Fruit fly (Drosophila melanogaster) whole organism, embryonic: ENCODE results near the gene Rbbp5.

Experiments used
- BEAF-32 ChIP-seq: fragments of 200-800 bp; sonication (Bioruptor generic); optimal IDR thresholded peaks from 3 replicates; lab custom pipeline; 2017; ENCODE audit warnings: missing biosample characterization, missing genetic modification characterization, mild to moderate bottlenecking, moderate library complexity, missing genetic modification reagents
- CG10267 ChIP-seq: fragments of 200-800 bp; sonication (Bioruptor generic); optimal IDR thresholded peaks from 2 replicates; lab custom pipeline; 2018; ENCODE audit warnings: missing biosample characterization, mild to moderate bottlenecking, missing genetic modification characterization, moderate library complexity
- CG10543 ChIP-seq: fragments of 200-800 bp; sonication (Bioruptor generic); optimal IDR thresholded peaks from 3 replicates; lab custom pipeline; 2017; ENCODE audit warnings: missing biosample characterization, mild to moderate bottlenecking, missing genetic modification characterization, moderate library complexity
- CG12769 ChIP-seq: fragments of 200-800 bp; sonication (Bioruptor generic); optimal IDR thresholded peaks from 2 replicates; lab custom pipeline; 2019; ENCODE audit warnings: missing biosample characterization, mild to moderate bottlenecking, missing genetic modification characterization, moderate library complexity
- CG15011 ChIP-seq: fragments of 200-800 bp; sonication (Bioruptor generic); optimal IDR thresholded peaks from 3 replicates; lab custom pipeline; 2018; ENCODE audit warnings: missing biosample characterization, mild to moderate bottlenecking, missing genetic modification characterization
- CG15514 ChIP-seq: fragments of 200-800 bp; sonication (Bioruptor generic); optimal IDR thresholded peaks from 3 replicates; lab custom pipeline; 2017; ENCODE audit warnings: missing biosample characterization, missing genetic modification characterization, mild to moderate bottlenecking, moderate library complexity, missing genetic modification reagents
- CG17612 ChIP-seq: fragments of 200-800 bp; sonication (Bioruptor generic); IDR thresholded peaks from 2 replicates; pipeline ENCODE4 v1.3.6; 2022; ENCODE audit warnings: missing biosample characterization, missing genetic modification characterization
- CG18599 ChIP-seq: fragments of 200-800 bp; sonication (Bioruptor generic); optimal IDR thresholded peaks from 3 replicates; lab custom pipeline; 2017; ENCODE audit warnings: missing biosample characterization, missing genetic modification characterization, mild to moderate bottlenecking, moderate library complexity, missing genetic modification reagents
- CG32772 ChIP-seq: fragments of 200-800 bp; sonication (Bioruptor generic); IDR thresholded peaks from 2 replicates; pipeline ENCODE4 v1.3.6; 2022; ENCODE audit warnings: missing biosample characterization, missing genetic modification characterization
- CG34376 ChIP-seq: fragments of 200-800 bp; sonication (Bioruptor generic); optimal IDR thresholded peaks from 2 replicates; lab custom pipeline; 2018; ENCODE audit warnings: missing biosample characterization, mild to moderate bottlenecking, missing genetic modification characterization
- CG4328 ChIP-seq: fragments of 200-800 bp; sonication (Bioruptor generic); optimal IDR thresholded peaks from 3 replicates; lab custom pipeline; 2017; ENCODE audit warnings: missing biosample characterization, missing genetic modification reagents, missing genetic modification characterization
- CG8089 ChIP-seq: fragments of 200-800 bp; sonication (Bioruptor generic); optimal IDR thresholded peaks from 3 replicates; lab custom pipeline; 2016; ENCODE audit warnings: missing biosample characterization, missing genetic modification characterization
- CG8290 ChIP-seq, 3 experiments: fragments of 200-800 bp; sonication (Bioruptor generic); optimal IDR thresholded peaks; 2 replicates each; lab custom pipeline; 2016 to 2019; ENCODE audit warnings: missing biosample characterization in 3 of 3, missing genetic modification characterization in 3 of 3, mild to moderate bottlenecking in 2 of 3, moderate library complexity in 1 of 3
- CrebB ChIP-seq: fragments of 200-800 bp; sonication (Bioruptor generic); optimal IDR thresholded peaks from 3 replicates; lab custom pipeline; 2018; ENCODE audit warnings: missing biosample characterization, mild to moderate bottlenecking, missing genetic modification characterization
- Deaf1 ChIP-seq: fragments of 200-800 bp; optimal IDR thresholded peaks from 3 replicates; lab custom pipeline; 2019; ENCODE audit warnings: missing biosample characterization, mild to moderate bottlenecking, missing genetic modification characterization, moderate library complexity
- E2f2 ChIP-seq: fragments of 200-800 bp; sonication (Bioruptor generic); IDR thresholded peaks from 2 replicates; pipeline ENCODE4 v1.3.6; 2022; ENCODE audit warnings: missing biosample characterization, missing genetic modification characterization
- Eip74EF ChIP-seq, 2 experiments: fragments of 200-800 bp in 1 of 2; fragments of >200 bp in 1 of 2; sonication (Bioruptor generic) in 1 of 2; optimal IDR thresholded peaks; 2 replicates each; lab custom pipeline; 2017 to 2019; ENCODE audit warnings: missing biosample characterization in 2 of 2, missing genetic modification characterization in 2 of 2, mild to moderate bottlenecking in 1 of 2, moderate library complexity in 1 of 2
- Hand ChIP-seq: fragments of 200-800 bp; sonication (Bioruptor generic); optimal IDR thresholded peaks from 2 replicates; lab custom pipeline; 2017; ENCODE audit warnings: mild to moderate bottlenecking, missing biosample characterization, missing genetic modification reagents, missing genetic modification characterization
- Hmr ChIP-seq: fragments of 200-800 bp; sonication (Bioruptor generic); optimal IDR thresholded peaks from 3 replicates; lab custom pipeline; 2017; ENCODE audit warnings: mild to moderate bottlenecking, missing biosample characterization, missing genetic modification reagents, missing genetic modification characterization
- Hr78 ChIP-seq, 2 experiments: fragments of 200-800 bp in 1 of 2; fragments of >200 bp in 1 of 2; sonication (Bioruptor generic) in 1 of 2; optimal IDR thresholded peaks; 2 replicates each; lab custom pipeline; 2017 to 2019; ENCODE audit warnings: missing biosample characterization in 2 of 2, missing genetic modification characterization in 2 of 2, mild to moderate bottlenecking in 1 of 2, moderate library complexity in 1 of 2
- Med ChIP-seq: fragments of 200-800 bp; sonication (Bioruptor generic); peaks from one replicate; lab custom pipeline; 2016; ENCODE audit warnings: missing biosample characterization, missing genetic modification characterization, mild to moderate bottlenecking, inconsistent platforms, moderate library complexity
- NC2β ChIP-seq: fragments of 200-800 bp; sonication (Bioruptor generic); optimal IDR thresholded peaks from 2 replicates; lab custom pipeline; 2016; ENCODE audit warnings: missing biosample characterization, missing genetic modification characterization
- Vsx1 ChIP-seq: fragments of 200-800 bp; sonication (Bioruptor generic); optimal IDR thresholded peaks from 2 replicates; lab custom pipeline; 2017; ENCODE audit warnings: missing biosample characterization, mild to moderate bottlenecking, missing genetic modification characterization, missing genetic modification reagents
- ara ChIP-seq: fragments of 200-800 bp; sonication (Bioruptor generic); IDR thresholded peaks from 2 replicates; pipeline ENCODE4 v1.3.6; 2022; ENCODE audit warnings: missing biosample characterization, missing genetic modification characterization
- chinmo ChIP-seq: fragments of 200-800 bp; sonication (Bioruptor generic); IDR thresholded peaks from 4 replicates; pipeline ENCODE4 v1.3.6; 2022; ENCODE audit warnings: missing biosample characterization, missing genetic modification characterization; ENCODE audit not compliant: partially characterized antibody
- crp ChIP-seq, 2 experiments: fragments of 200-800 bp; sonication (Bioruptor generic); optimal IDR thresholded peaks; 2 replicates in 1 of 2; 3 replicates in 1 of 2; lab custom pipeline; 2017; ENCODE audit warnings: missing biosample characterization in 2 of 2, missing genetic modification characterization in 2 of 2, mild to moderate bottlenecking in 1 of 2, moderate library complexity in 1 of 2
- cwo ChIP-seq: fragments of 200-800 bp; sonication (Bioruptor generic); optimal IDR thresholded peaks from 3 replicates; lab custom pipeline; 2017; ENCODE audit warnings: missing biosample characterization, missing genetic modification characterization, mild to moderate bottlenecking, moderate library complexity, missing genetic modification reagents
- dysf ChIP-seq: fragments of 200-800 bp; sonication (Bioruptor generic); IDR thresholded peaks from 3 replicates; pipeline ENCODE4 v1.3.6; 2022; ENCODE audit warnings: missing biosample characterization, missing genetic modification characterization
- ewg ChIP-seq: fragments of 200-800 bp; sonication (Bioruptor generic); optimal IDR thresholded peaks from 3 replicates; lab custom pipeline; 2017; ENCODE audit warnings: mild to moderate bottlenecking, missing biosample characterization, missing genetic modification reagents, missing genetic modification characterization
- exex ChIP-seq: fragments of 200-800 bp; sonication (Bioruptor generic); optimal IDR thresholded peaks from 4 replicates; lab custom pipeline; 2018; ENCODE audit warnings: missing biosample characterization, mild to moderate bottlenecking, missing genetic modification characterization, moderate library complexity
- grn ChIP-seq: fragments of 200-800 bp; sonication (Bioruptor generic); optimal IDR thresholded peaks from 3 replicates; lab custom pipeline; 2017; ENCODE audit warnings: missing biosample characterization, missing genetic modification characterization
- lab ChIP-seq: fragments of 200-800 bp; sonication (Bioruptor generic); optimal IDR thresholded peaks from 3 replicates; lab custom pipeline; 2017; ENCODE audit warnings: missing biosample characterization, missing genetic modification characterization, mild to moderate bottlenecking, moderate library complexity, missing genetic modification reagents
- lbe ChIP-seq: fragments of 200-800 bp; sonication (Bioruptor generic); optimal IDR thresholded peaks from 2 replicates; lab custom pipeline; 2016; ENCODE audit warnings: missing biosample characterization, mild to moderate bottlenecking, missing genetic modification characterization
- lola ChIP-seq, 3 experiments: fragments of >200 bp in 2 of 3; fragments of 200-800 bp in 1 of 3; sonication (Bioruptor generic) in 1 of 3; optimal IDR thresholded peaks; 2 replicates each; lab custom pipeline; 2017 to 2019; ENCODE audit warnings: missing biosample characterization in 3 of 3, missing genetic modification characterization in 3 of 3, mild to moderate bottlenecking in 1 of 3, moderate library complexity in 1 of 3
- mirr ChIP-seq: fragments of 200-800 bp; sonication (Bioruptor generic); optimal IDR thresholded peaks from 3 replicates; lab custom pipeline; 2018; ENCODE audit warnings: missing biosample characterization, mild to moderate bottlenecking, missing genetic modification characterization
- pum ChIP-seq: fragments of 200-800 bp; sonication (Bioruptor generic); optimal IDR thresholded peaks from 2 replicates; lab custom pipeline; 2016; ENCODE audit warnings: missing biosample characterization, missing genetic modification characterization
- sd ChIP-seq: fragments of 200-800 bp; sonication (Bioruptor generic); optimal IDR thresholded peaks from 3 replicates; lab custom pipeline; 2018; ENCODE audit warnings: missing biosample characterization, mild to moderate bottlenecking, missing genetic modification characterization, moderate library complexity
- sens ChIP-seq: fragments of 200-800 bp; sonication (Bioruptor generic); peaks from one replicate; lab custom pipeline; 2016; ENCODE audit warnings: missing biosample characterization, missing genetic modification characterization
- sug ChIP-seq: fragments of 200-800 bp; optimal IDR thresholded peaks from 2 replicates; lab custom pipeline; 2019; ENCODE audit warnings: missing biosample characterization, mild to moderate bottlenecking, missing genetic modification characterization, moderate library complexity

The Rbbp5 gene

dm6 chr3L:20387038-20387842, 39.5 kb upstream of the Rbbp5 start (continued):
- TF ChIP-seq exex = peak; percentile 77
- peak; percentile 2 for TF ChIP-seq Hmr
- TF ChIP-seq CG18599 (GFP tag; lab: Kevin White, UChicago) = peak; percentile 51
- TF ChIP-seq CG8089 (GFP tag; lab: Kevin White, UChicago) = no peak
- 0 out of 4 replicates have a peak, but pooled peaks have one; percentile 41 for TF ChIP-seq chinmo (GFP tag; lab: Robert Waterston, UW)
- no peak for TF ChIP-seq CG15011 (GFP tag; lab: Kevin White, UChicago)
- no peak for TF ChIP-seq CG32772 (GFP tag; lab: Robert Waterston, UW)
- peak; percentile 16 for TF ChIP-seq lbe
- 0 out of 3 replicates have a peak, but pooled peaks have one; percentile 28 for TF ChIP-seq dysf (GFP tag; lab: Robert Waterston, UW)
- peak; percentile 72 for TF ChIP-seq cwo
- peak; percentile 80 for TF ChIP-seq CG10543
- TF ChIP-seq CG12769 (tag; lab: Kevin White, UChicago) = peak; percentile 3
- peak; percentile 95 for TF ChIP-seq sug (tag; lab: Kevin White, UChicago)
- TF ChIP-seq ara = no peak
- TF ChIP-seq CG4328 (GFP tag; lab: Kevin White, UChicago) = no peak
- TF ChIP-seq E2f2 (GFP tag; lab: Robert Waterston, UW) = 0 out of 2 replicates have a peak, but pooled peaks have one; percentile 11
- no peak for TF ChIP-seq CG8290 (GFP tag; optimal IDR thresholded peaks at IDR 0.05; lab: Kevin White, UChicago)
- TF ChIP-seq CG8290 (tag; optimal IDR thresholded peaks at IDR 0.05; lab: Kevin White, UChicago) = peak in 1 of 2 experiments; percentile 30
- TF ChIP-seq ewg (GFP tag; lab: Kevin White, UChicago) = no peak
- no peak for TF ChIP-seq CG17612 (GFP tag; lab: Robert Waterston, UW)
- no peak for TF ChIP-seq CG10267
- peak in 1 of 2 experiments; percentile 1 for TF ChIP-seq Hr78 (GFP tag; optimal IDR thresholded peaks at IDR 0.05; lab: Kevin White, UChicago)
- no peak for TF ChIP-seq NC2β (GFP tag; lab: Kevin White, UChicago)
- peak; percentile 60 for TF ChIP-seq Deaf1 (tag; lab: Kevin White, UChicago)
- no peak for TF ChIP-seq lola (GFP tag; optimal IDR thresholded peaks at IDR 0.05; lab: Kevin White, UChicago)
- no peak for TF ChIP-seq pum (GFP tag; lab: Kevin White, UChicago)
- peak; percentile 8 for TF ChIP-seq Hand (GFP tag; lab: Kevin White, UChicago)
- TF ChIP-seq Eip74EF (GFP tag; optimal IDR thresholded peaks at IDR 0.05; lab: Kevin White, UChicago) = peak in 1 of 2 experiments; percentile 55
- peak; percentile 69 for TF ChIP-seq Med
- TF ChIP-seq mirr (GFP tag; lab: Kevin White, UChicago) = peak; percentile 42
- no peak for TF ChIP-seq crp (GFP tag; optimal IDR thresholded peaks at IDR 0.05; lab: Kevin White, UChicago)
- TF ChIP-seq BEAF-32 (GFP tag; lab: Kevin White, UChicago) = no peak
- TF ChIP-seq lab (GFP tag; lab: Kevin White, UChicago) = peak; percentile 65
- peak; percentile 19 for TF ChIP-seq CG15514 (GFP tag; lab: Kevin White, UChicago)
- peak; percentile 67 for TF ChIP-seq CG34376 (GFP tag; lab: Kevin White, UChicago)
- peak; percentile 59 for TF ChIP-seq grn (GFP tag; lab: Kevin White, UChicago)
- peak; percentile 65 for TF ChIP-seq sens (GFP tag; lab: Kevin White, UChicago)
- peak; percentile 55 for TF ChIP-seq Vsx1
- TF ChIP-seq CrebB = peak; percentile 13
- peak; percentile 60 for TF ChIP-seq sd (tag; lab: Kevin White, UChicago)
